Worm (Caenorhabditis elegans): ENCODE results near the gene T22H9.1.

ce11 chrV:412820-413219 is 53.3 kb downstream of the T22H9.1 start:
- TF ChIP-seq lin-26 (GFP tag; IDR thresholded peaks at IDR 0.05) (no peak), pha-4 (tag; optimal IDR thresholded peaks at IDR 0.05) (no peak), ceh-58 (GFP tag; IDR thresholded peaks at IDR 0.05) (no peak), let-526 (GFP tag; IDR thresholded peaks at IDR 0.05) (no peak), let-607 (tag; optimal IDR thresholded peaks at IDR 0.05) (no peak), him-1 (tag; optimal IDR thresholded peaks at IDR 0.05) (no peak), unc-62 (GFP tag; optimal IDR thresholded peaks at IDR 0.05) (no peak), ztf-6 (GFP tag; IDR thresholded peaks at IDR 0.05) (no peak), B0336.3 (GFP tag; IDR thresholded peaks at IDR 0.05) (no peak), dox-1 (GFP tag; IDR thresholded peaks at IDR 0.05) (no peak), egl-18 (GFP tag; IDR thresholded peaks at IDR 0.05) (no peak), nhr-90 (tag; optimal IDR thresholded peaks at IDR 0.05) (no peak)

All from whole organism, young adult.